Worm (Caenorhabditis elegans): Measurements from ENCODE around the gene abu-1.

Gene abu-1

ce11 chrV:10341905-10342328 is 39.7 kb downstream of the abu-1 start, which contains the start of gene K07C5.13 (continued):
- TF ChIP-seq nhr-102 (tag; optimal IDR thresholded peaks at IDR 0.05) (peak; percentile 86), snpc-1.2 (GFP tag; IDR thresholded peaks at IDR 0.05) (peak; percentile 82), T20F7.1 (GFP tag; optimal IDR thresholded peaks at IDR 0.05) (peak; percentile 65), mdt-29 (GFP tag; IDR thresholded peaks at IDR 0.05) (peak; percentile 89), mes-2 (tag; optimal IDR thresholded peaks at IDR 0.05; ENCODE audit: poor library complexity, severe bottlenecking) (peak; percentile 78), mxl-3 (GFP tag; optimal IDR thresholded peaks at IDR 0.05) (peak; percentile 54), mxl-2 (GFP tag; conservative IDR thresholded peaks at IDR 0.05) (peak; percentile 74; the same call in 1 of the 2 replicates), nhr-6 (tag; optimal IDR thresholded peaks at IDR 0.05) (peak; percentile 0), ctbp-1 (GFP tag; IDR thresholded peaks at IDR 0.05) (peak; percentile 91), F49E8.2 (tag; optimal IDR thresholded peaks at IDR 0.05; ENCODE audit: borderline replicate concordance) (peak; percentile 78), tra-1 (GFP tag; IDR thresholded peaks at IDR 0.05) (peak; percentile 94), hif-1 (tag; optimal IDR thresholded peaks at IDR 0.05) (peak; percentile 16 to 30), hlh-11 (tag; optimal IDR thresholded peaks at IDR 0.05) (peak; percentile 88), lin-1 (GFP tag; IDR thresholded peaks at IDR 0.05) (peak; percentile 84), lim-7 (GFP tag; IDR thresholded peaks at IDR 0.05) (0 out of 2 replicates have a peak, but pooled peaks have one; percentile 46), Y105C5A.15 (GFP tag; IDR thresholded peaks at IDR 0.05) (0 out of 2 replicates have a peak, but pooled peaks have one; percentile 11), mep-1 (tag; optimal IDR thresholded peaks at IDR 0.05) (peak; percentile 32), spr-3 (GFP tag; optimal IDR thresholded peaks at IDR 0.05) (peak; percentile 54), nhr-41 (GFP tag; IDR thresholded peaks at IDR 0.05) (peak; percentile 24; the same call in 1 of the 2 replicates), arid-1 (GFP tag; conservative IDR thresholded peaks at IDR 0.05) (peak; percentile 89), vab-7 (GFP tag; IDR thresholded peaks at IDR 0.05) (peak; percentile 78), egl-43 (GFP tag; IDR thresholded peaks at IDR 0.05) (peak; percentile 94), hmg-1.1 (GFP tag; IDR thresholded peaks at IDR 0.05) (peak; percentile 90), set-16 (GFP tag; IDR thresholded peaks at IDR 0.05) (peak; percentile 63), F37D6.2 (tag; optimal IDR thresholded peaks at IDR 0.05) (peak; percentile 67), lin-38 (GFP tag; IDR thresholded peaks at IDR 0.05) (peak; percentile 92), spr-1 (tag; optimal IDR thresholded peaks at IDR 0.05) (peak; percentile 71), nhr-48 (tag; optimal IDR thresholded peaks at IDR 0.05) (peak; percentile 95)

ce11 chrV:10339200-10339599 is 42.4 kb downstream of the abu-1 start, which contains the start of gene K07C5.2:
Gene K07C5.2, plus strand, starts transcription at chrV:10339500.
- TF ChIP-seq dmd-8 (GFP tag; IDR thresholded peaks at IDR 0.05) = no peak
- TF ChIP-seq F10B5.3 (tag; optimal IDR thresholded peaks at IDR 0.05) = no peak
- no peak for TF ChIP-seq lir-3 (tag; optimal IDR thresholded peaks at IDR 0.05)
- TF ChIP-seq zfp-3 (GFP tag; conservative IDR thresholded peaks at IDR 0.05) = no peak
- no peak for TF ChIP-seq ceh-28 (tag; optimal IDR thresholded peaks at IDR 0.05)
- no peak for TF ChIP-seq madf-5 (GFP tag; IDR thresholded peaks at IDR 0.05)
- TF ChIP-seq fos-1 (tag; optimal IDR thresholded peaks at IDR 0.05) = no peak
- TF ChIP-seq php-3 (GFP tag; IDR thresholded peaks at IDR 0.05) = no peak
- no peak for TF ChIP-seq ceh-32 (tag; optimal IDR thresholded peaks at IDR 0.05; ENCODE audit: poor library complexity)
- TF ChIP-seq mes-2 (tag; optimal IDR thresholded peaks at IDR 0.05; ENCODE audit: poor library complexity, severe bottlenecking) = no peak
- TF ChIP-seq ceh-82 (tag; optimal IDR thresholded peaks at IDR 0.05) = no peak
- TF ChIP-seq attf-4 (tag; optimal IDR thresholded peaks at IDR 0.05) = no peak
- no peak for TF ChIP-seq D1046.2 (GFP tag; IDR thresholded peaks at IDR 0.05)
- TF ChIP-seq set-16 (GFP tag; IDR thresholded peaks at IDR 0.05) = no peak

All from whole organism, L4 larva.